Worm (Caenorhabditis elegans) whole organism, L4 larva: ENCODE measurements around the gene srlf-12.

Experiments
- F26F4.8 ChIP-seq: fragments of 200-800 bp; sonication (Bioruptor generic); conservative IDR thresholded peaks from 2 replicates; pipeline ENCODE4 v1.3.6; 2022; ENCODE audit warnings: missing genetic modification characterization, missing compliant biosample characterization
- F37D6.2 ChIP-seq: sonication (generic microtip); optimal IDR thresholded peaks from 2 replicates; lab custom pipeline; 2016; ENCODE audit warnings: mild to moderate bottlenecking, missing genetic modification characterization, missing compliant biosample characterization
- T20F7.1 ChIP-seq: fragments of 200-800 bp; sonication (Bioruptor generic); optimal IDR thresholded peaks from 2 replicates; lab custom pipeline; 2018; ENCODE audit warnings: mild to moderate bottlenecking, missing genetic modification characterization, missing compliant biosample characterization
- T26A8.4 ChIP-seq: fragments of 200-800 bp; sonication (Bioruptor generic); IDR thresholded peaks from 2 replicates; pipeline ENCODE4 v1.3.6; 2022; ENCODE audit warnings: missing genetic modification characterization, missing compliant biosample characterization
- Y75B8A.6 ChIP-seq: fragments of 200-800 bp; sonication (Bioruptor generic); IDR thresholded peaks from 2 replicates; pipeline ENCODE4 v1.3.6; 2022; ENCODE audit warnings: missing genetic modification reagents, missing genetic modification characterization, missing compliant biosample characterization
- ceh-28 ChIP-seq: fragments of 150-350 bp; optimal IDR thresholded peaks from 2 replicates; lab custom pipeline; 2014; ENCODE audit warnings: missing biosample characterization, missing genetic modification reagents, missing genetic modification characterization
- ceh-44 ChIP-seq: fragments of 200-800 bp; sonication (Bioruptor generic); IDR thresholded peaks from 2 replicates; pipeline ENCODE4 v1.3.6; 2022; ENCODE audit warnings: missing genetic modification reagents, missing genetic modification characterization, missing compliant biosample characterization
- ceh-82 ChIP-seq: sonication (generic microtip); optimal IDR thresholded peaks from 2 replicates; lab custom pipeline; 2017; ENCODE audit warnings: missing biosample characterization, missing genetic modification characterization
- ces-1 ChIP-seq: fragments of 150-350 bp; sonication (generic microtip); optimal IDR thresholded peaks from 4 replicates; lab custom pipeline; 2014; ENCODE audit warnings: missing biosample characterization, missing genetic modification reagents, missing genetic modification characterization
- ctbp-1 ChIP-seq: fragments of 200-800 bp; sonication (Bioruptor generic); IDR thresholded peaks from 2 replicates; pipeline ENCODE4 v1.3.6; 2022; ENCODE audit warnings: missing genetic modification reagents, missing genetic modification characterization, missing compliant biosample characterization
- daf-16 ChIP-seq, 3 experiments: sonication (generic microtip); optimal IDR thresholded peaks; 2 replicates each; lab custom pipeline; 2016 to 2017; ENCODE audit warnings: missing genetic modification characterization in 3 of 3, missing genetic modification reagents in 3 of 3, mild to moderate bottlenecking in 2 of 3, missing compliant biosample characterization in 2 of 3, missing biosample characterization in 1 of 3, moderate library complexity in 1 of 3
- dmd-6 ChIP-seq: fragments of 200-800 bp; sonication (Bioruptor generic); IDR thresholded peaks from 2 replicates; pipeline ENCODE4 v1.3.6; 2022; ENCODE audit warnings: missing genetic modification reagents, missing genetic modification characterization, missing compliant biosample characterization
- dmd-9 ChIP-seq: fragments of 200-800 bp; sonication (Bioruptor generic); IDR thresholded peaks from 2 replicates; pipeline ENCODE4 v1.3.6; 2022; ENCODE audit warnings: missing genetic modification reagents, missing genetic modification characterization, missing compliant biosample characterization
- dpl-1 ChIP-seq: fragments of 150-350 bp; optimal IDR thresholded peaks from 2 replicates; lab custom pipeline; 2014; ENCODE audit warnings: missing biosample characterization, missing genetic modification reagents, missing genetic modification characterization
- dve-1 ChIP-seq: sonication (generic microtip); optimal IDR thresholded peaks from 2 replicates; lab custom pipeline; 2017; ENCODE audit warnings: antibody characterized with exemption, mild to moderate bottlenecking, missing genetic modification characterization, missing compliant biosample characterization; ENCODE audit not compliant: insufficient read depth
- fkh-10 ChIP-seq: fragments of 150-350 bp; optimal IDR thresholded peaks from 2 replicates; lab custom pipeline; 2014; ENCODE audit warnings: missing biosample characterization, missing genetic modification reagents, missing genetic modification characterization
- hif-1 ChIP-seq, 2 experiments: sonication (generic microtip); optimal IDR thresholded peaks; 2 replicates each; lab custom pipeline; 2016 to 2017; ENCODE audit warnings: missing compliant biosample characterization in 2 of 2, missing genetic modification characterization in 2 of 2, missing genetic modification reagents in 2 of 2, missing genotype in 2 of 2, mild to moderate bottlenecking in 1 of 2
- hlh-11 ChIP-seq: fragments of 200-800 bp; sonication (Bioruptor generic); optimal IDR thresholded peaks from 2 replicates; lab custom pipeline; 2018; ENCODE audit warnings: mild to moderate bottlenecking, missing genetic modification characterization, missing compliant biosample characterization
- hlh-30 ChIP-seq: sonication (generic microtip); optimal IDR thresholded peaks from 2 replicates; lab custom pipeline; 2017; ENCODE audit warnings: antibody characterized with exemption, mild to moderate bottlenecking, missing genetic modification characterization, missing compliant biosample characterization; ENCODE audit not compliant: insufficient read depth
- hmg-1.1 ChIP-seq: fragments of 200-800 bp; sonication (Bioruptor generic); IDR thresholded peaks from 2 replicates; pipeline ENCODE4 v1.3.6; 2022; ENCODE audit warnings: missing genetic modification reagents, missing genetic modification characterization, missing compliant biosample characterization
- lin-38 ChIP-seq: fragments of 200-800 bp; sonication (Bioruptor generic); IDR thresholded peaks from 2 replicates; pipeline ENCODE4 v1.3.6; 2022; ENCODE audit warnings: missing genetic modification reagents, missing genetic modification characterization, missing compliant biosample characterization
- lsy-2 ChIP-seq, 2 experiments: fragments of 150-350 bp in 1 of 2; sonication (generic microtip) in 1 of 2; optimal IDR thresholded peaks; 2 replicates each; lab custom pipeline; 2014 to 2017; ENCODE audit warnings: missing biosample characterization in 2 of 2, missing genetic modification characterization in 2 of 2
- madf-5 ChIP-seq, 2 experiments: fragments of 200-800 bp; sonication (Bioruptor generic); IDR thresholded peaks; 2 replicates each; pipeline ENCODE4 v1.3.6; 2022; ENCODE audit warnings: missing compliant biosample characterization in 2 of 2, missing genetic modification characterization in 2 of 2
- mdl-1 ChIP-seq, 2 experiments: fragments of 150-350 bp in 1 of 2; sonication (generic microtip) in 1 of 2; optimal IDR thresholded peaks; 2 replicates each; lab custom pipeline; 2014 to 2017; ENCODE audit warnings: missing biosample characterization in 2 of 2, missing genetic modification characterization in 2 of 2
- mep-1 ChIP-seq: fragments of 150-350 bp; sonication (generic microtip); optimal IDR thresholded peaks from 3 replicates; lab custom pipeline; 2014; ENCODE audit warnings: missing biosample characterization, missing genetic modification characterization
- mes-2 ChIP-seq: sonication (generic microtip); optimal IDR thresholded peaks from 2 replicates; lab custom pipeline; 2016; ENCODE audit warnings: missing genotype, mild to moderate bottlenecking, missing genetic modification characterization, missing compliant biosample characterization; ENCODE audit not compliant: poor library complexity, severe bottlenecking
- nhr-11 ChIP-seq: fragments of 150-350 bp; optimal IDR thresholded peaks from 2 replicates; lab custom pipeline; 2014; ENCODE audit warnings: missing biosample characterization, missing genetic modification characterization
- nhr-28 ChIP-seq: fragments of 150-350 bp; optimal IDR thresholded peaks from 2 replicates; lab custom pipeline; 2014; ENCODE audit warnings: missing biosample characterization, missing genetic modification characterization
- nhr-41 ChIP-seq: fragments of 200-800 bp; sonication (Bioruptor generic); IDR thresholded peaks from 2 replicates; pipeline ENCODE4 v1.3.6; 2022; ENCODE audit warnings: missing genetic modification reagents, missing genetic modification characterization, missing compliant biosample characterization
- pha-4 ChIP-seq, 2 experiments: fragments of 150-350 bp in 1 of 2; fragments of 200-800 bp in 1 of 2; sonication (Bioruptor generic) in 1 of 2; IDR thresholded peaks in 1 of 2; optimal IDR thresholded peaks in 1 of 2; 2 replicates each; pipeline versions ENCODE4 v1.3.6 to Lab custom; 2014 to 2022; ENCODE audit warnings: missing genetic modification characterization in 2 of 2, missing genetic modification reagents in 2 of 2, missing biosample characterization in 1 of 2, missing compliant biosample characterization in 1 of 2
- pqm-1 ChIP-seq: sonication (generic microtip); optimal IDR thresholded peaks from 2 replicates; lab custom pipeline; 2017; ENCODE audit warnings: missing biosample characterization, missing genetic modification characterization
- sdz-12 ChIP-seq: fragments of 200-800 bp; sonication (Bioruptor generic); optimal IDR thresholded peaks from 2 replicates; lab custom pipeline; 2018; ENCODE audit warnings: mild to moderate bottlenecking, missing genetic modification characterization, missing compliant biosample characterization
- unc-62 ChIP-seq, 3 experiments: fragments of 150-350 bp in 1 of 3; sonication (generic microtip); optimal IDR thresholded peaks in 2 of 3; peaks in 1 of 3; 1 replicate in 1 of 3; 2 replicates in 2 of 3; lab custom pipeline; 2014 to 2017; ENCODE audit warnings: missing biosample characterization in 3 of 3, missing genetic modification characterization in 3 of 3, missing genetic modification reagents in 3 of 3, missing genotype in 1 of 3

Gene srlf-12

ce11 chrIV:10891993-10892392 lies at the start of gene srlf-12:
Gene srlf-12, minus strand, starts transcription at chrIV:10892093.
- TF ChIP-seq mes-2 (tag; lab: Kevin White, UChicago) (no peak), Y75B8A.6 (GFP tag; lab: Robert Waterston, UW) (no peak), ctbp-1 (GFP tag; lab: Robert Waterston, UW) (no peak), ceh-44 (GFP tag; lab: Robert Waterston, UW) (no peak), pqm-1 (tag; lab: Kevin White, UChicago) (no peak), lsy-2 (tag; optimal IDR thresholded peaks at IDR 0.05; lab: Kevin White, UChicago) (no peak), ceh-82 (tag; lab: Kevin White, UChicago) (no peak)

ce11 chrIV:10936906-10937540 lies 45.1 kb upstream of the srlf-12 start, which contains the start of gene fic-1:
Gene fic-1, plus strand, starts transcription at chrIV:10937454.
- TF ChIP-seq lin-38 (GFP tag; lab: Robert Waterston, UW) = peak; percentile 24
- TF ChIP-seq pha-4 (GFP tag; IDR thresholded peaks at IDR 0.05; lab: Robert Waterston, UW) = no peak
- TF ChIP-seq pha-4 (tag; optimal IDR thresholded peaks at IDR 0.05; lab: Kevin White, UChicago) = peak; percentile 88
- TF ChIP-seq hmg-1.1 = 0 out of 2 replicates have a peak, but pooled peaks have one; percentile 39
- TF ChIP-seq daf-16 (GFP tag; optimal IDR thresholded peaks at IDR 0.05; lab: Kevin White, UChicago) = peak in 1 of 2 experiments; percentile 26
- peak; percentile 94 for TF ChIP-seq daf-16 (tag; optimal IDR thresholded peaks at IDR 0.05; lab: Kevin White, UChicago)
- peak; percentile 58 for TF ChIP-seq dve-1
- TF ChIP-seq mep-1 (tag; lab: Kevin White, UChicago) = peak; percentile 68
- peak in 1 of 2 experiments; percentile 67 for TF ChIP-seq unc-62 (GFP tag; optimal IDR thresholded peaks at IDR 0.05 in 1 of 2; lab: Kevin White, UChicago)
- no peak for TF ChIP-seq unc-62 (tag; optimal IDR thresholded peaks at IDR 0.05; lab: Kevin White, UChicago)
- peak; percentile 92 for TF ChIP-seq ces-1 (GFP tag; lab: Kevin White, UChicago)
- TF ChIP-seq F37D6.2 = peak; percentile 28
- peak; percentile 32 to 77 for TF ChIP-seq lsy-2 (tag; optimal IDR thresholded peaks at IDR 0.05; lab: Kevin White, UChicago)
- TF ChIP-seq dpl-1 = peak; percentile 53
- peak; percentile 57 for TF ChIP-seq nhr-11 (tag; lab: Kevin White, UChicago)
- no peak for TF ChIP-seq dmd-9 (GFP tag; lab: Robert Waterston, UW)
- peak; percentile 54; the same call in 1 of the 2 replicates for TF ChIP-seq ctbp-1 (GFP tag; lab: Robert Waterston, UW)
- peak; percentile 62 for TF ChIP-seq hlh-11
- peak; percentile 95 for TF ChIP-seq fkh-10 (GFP tag; lab: Kevin White, UChicago)
- peak; percentile 54 to 93 for TF ChIP-seq mdl-1 (tag; optimal IDR thresholded peaks at IDR 0.05; lab: Kevin White, UChicago)
- TF ChIP-seq dmd-6 = peak; percentile 58
- TF ChIP-seq nhr-41 = no peak
- peak; percentile 41 for TF ChIP-seq mes-2 (tag; lab: Kevin White, UChicago)
- TF ChIP-seq T26A8.4 (GFP tag; lab: Robert Waterston, UW) = no peak
- peak in 1 of 2 experiments; percentile 26 for TF ChIP-seq hif-1 (tag; optimal IDR thresholded peaks at IDR 0.05; lab: Kevin White, UChicago)
- TF ChIP-seq madf-5 (GFP tag; IDR thresholded peaks at IDR 0.05; lab: Robert Waterston, UW) = no peak
- TF ChIP-seq F26F4.8 = no peak
- TF ChIP-seq sdz-12 (GFP tag; lab: Kevin White, UChicago) = no peak
- TF ChIP-seq pqm-1 (tag; lab: Kevin White, UChicago) = no peak
- TF ChIP-seq hlh-30 (tag; lab: Kevin White, UChicago) = peak; percentile 93
- peak; percentile 14 for TF ChIP-seq nhr-28
- peak; percentile 56 for TF ChIP-seq T20F7.1 (GFP tag; lab: Kevin White, UChicago)
- peak; percentile 64 for TF ChIP-seq ceh-28 (tag; lab: Kevin White, UChicago)
